Worm (Caenorhabditis elegans) whole organism, L1 larva: ENCODE data around the gene dpf-6.
A peak's percentile ranks its signal among the peaks of the same experiment; 100 is the strongest.

Experiments used
- alr-1 ChIP-seq: fragments of 200-800 bp; sonication (Bioruptor generic); optimal IDR thresholded peaks from 2 replicates; lab custom pipeline; 2018; ENCODE audit warnings: borderline replicate concordance, mild to moderate bottlenecking, missing genetic modification characterization, missing compliant biosample characterization
- ceh-8 ChIP-seq: fragments of 200-800 bp; sonication (Bioruptor generic); optimal IDR thresholded peaks from 2 replicates; lab custom pipeline; 2018; ENCODE audit warnings: mild to moderate bottlenecking, missing genetic modification characterization, moderate library complexity, missing compliant biosample characterization
- dpl-1 ChIP-seq, 3 experiments: fragments of 150-350 bp in 2 of 3; sonication (generic microtip) in 1 of 3; optimal IDR thresholded peaks; 2 replicates each; lab custom pipeline; 2014 to 2017; ENCODE audit warnings: missing biosample characterization in 3 of 3, missing genetic modification characterization in 3 of 3, missing genetic modification reagents in 3 of 3
- egl-13 ChIP-seq: sonication (generic microtip); optimal IDR thresholded peaks from 2 replicates; lab custom pipeline; 2016; ENCODE audit warnings: missing genotype, missing genetic modification reagents, missing genetic modification characterization, missing compliant biosample characterization
- elt-2 ChIP-seq: sonication (generic microtip); optimal IDR thresholded peaks from 2 replicates; lab custom pipeline; 2016; ENCODE audit warnings: missing genetic modification characterization, mild to moderate bottlenecking, inconsistent platforms, missing compliant biosample characterization, missing genetic modification reagents
- fkh-10 ChIP-seq: sonication (generic microtip); optimal IDR thresholded peaks from 2 replicates; lab custom pipeline; 2017; ENCODE audit warnings: missing biosample characterization, missing genetic modification reagents, missing genetic modification characterization
- grh-1 ChIP-seq: fragments of 200-800 bp; sonication (Bioruptor generic); IDR thresholded peaks from 2 replicates; pipeline ENCODE4 v1.3.6; 2022; ENCODE audit warnings: missing genetic modification reagents, missing genetic modification characterization, missing compliant biosample characterization
- irx-1 ChIP-seq: sonication (generic microtip); optimal IDR thresholded peaks from 2 replicates; lab custom pipeline; 2016; ENCODE audit warnings: missing genetic modification characterization, missing compliant biosample characterization
- jun-1 ChIP-seq: fragments of 150-350 bp; optimal IDR thresholded peaks from 2 replicates; lab custom pipeline; 2014; ENCODE audit warnings: missing biosample characterization, missing genetic modification reagents, missing genetic modification characterization
- lin-15B ChIP-seq: fragments of 150-350 bp; sonication (generic microtip); optimal IDR thresholded peaks from 3 replicates; lab custom pipeline; 2014; ENCODE audit warnings: missing biosample characterization, missing genetic modification characterization
- lsy-2 ChIP-seq, 2 experiments: fragments of 150-350 bp; optimal IDR thresholded peaks; 2 replicates each; lab custom pipeline; 2014; ENCODE audit warnings: missing biosample characterization in 2 of 2, missing genetic modification characterization in 2 of 2
- nhr-47 ChIP-seq: sonication (generic microtip); optimal IDR thresholded peaks from 2 replicates; lab custom pipeline; 2016; ENCODE audit warnings: mild to moderate bottlenecking, missing genetic modification characterization, moderate library complexity, missing compliant biosample characterization
- nhr-84 ChIP-seq: sonication (generic microtip); optimal IDR thresholded peaks from 2 replicates; lab custom pipeline; 2017; ENCODE audit warnings: missing biosample characterization, missing genetic modification characterization
- nhr-85 ChIP-seq: sonication (generic microtip); peaks from one replicate; lab custom pipeline; 2016; ENCODE audit warnings: missing genetic modification characterization, inconsistent platforms, missing compliant biosample characterization
- pag-3 ChIP-seq: sonication (generic microtip); optimal IDR thresholded peaks from 2 replicates; lab custom pipeline; 2017; ENCODE audit warnings: missing genetic modification characterization, mild to moderate bottlenecking, missing compliant biosample characterization, antibody characterized with exemption, borderline replicate concordance; ENCODE audit not compliant: insufficient read depth
- snpc-4 ChIP-seq: fragments of 150-350 bp; optimal IDR thresholded peaks from 2 replicates; lab custom pipeline; 2014; ENCODE audit warnings: missing biosample characterization, missing genetic modification characterization
- sox-4 ChIP-seq: sonication (generic microtip); optimal IDR thresholded peaks from 2 replicates; lab custom pipeline; 2016; ENCODE audit warnings: missing genetic modification characterization, missing compliant biosample characterization
- sup-37 ChIP-seq: fragments of 200-800 bp; sonication (Bioruptor generic); optimal IDR thresholded peaks from 2 replicates; lab custom pipeline; 2018; ENCODE audit warnings: mild to moderate bottlenecking, missing genetic modification characterization, missing compliant biosample characterization
- swsn-7 ChIP-seq: sonication (generic microtip); optimal IDR thresholded peaks from 2 replicates; lab custom pipeline; 2016; ENCODE audit warnings: missing genetic modification characterization, missing compliant biosample characterization
- xbp-1 ChIP-seq: sonication (generic microtip); optimal IDR thresholded peaks from 2 replicates; lab custom pipeline; 2016; ENCODE audit warnings: missing genetic modification characterization, missing compliant biosample characterization
- ztf-11 ChIP-seq, 2 experiments: sonication (generic microtip); optimal IDR thresholded peaks; 2 replicates each; lab custom pipeline; 2016 to 2017; ENCODE audit warnings: missing genetic modification characterization in 2 of 2, missing biosample characterization in 1 of 2, missing compliant biosample characterization in 1 of 2
- ztf-4 ChIP-seq: fragments of 150-350 bp; optimal IDR thresholded peaks from 2 replicates; lab custom pipeline; 2014; ENCODE audit warnings: missing biosample characterization, missing genetic modification characterization

Gene dpf-6

DNA sequence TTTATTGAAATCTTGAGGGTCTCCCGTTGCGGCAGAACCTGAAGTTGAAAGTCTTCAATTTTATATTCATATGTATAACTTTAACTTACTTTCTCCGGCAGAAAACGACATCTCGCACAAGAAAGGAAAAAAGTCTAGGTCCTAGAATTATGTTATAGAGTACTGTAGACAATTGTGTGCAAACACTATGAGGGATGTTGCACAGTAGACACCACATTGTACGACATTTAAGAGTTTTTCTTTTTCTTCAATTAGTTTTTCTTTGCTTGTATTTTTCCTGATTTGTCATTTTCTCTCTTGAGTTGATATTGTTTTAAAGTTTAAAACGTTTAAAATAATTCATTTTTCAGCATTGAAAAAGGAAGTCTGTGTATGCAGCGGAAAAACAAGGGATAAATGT is 47.3 kb downstream of the dpf-6 start, which contains the start of the genes K06H7.7 and grp-1 (continued):
- TF ChIP-seq alr-1: no peak
- peak; percentile 71 for TF ChIP-seq nhr-47 (tag; lab: Kevin White, UChicago)
- no peak for TF ChIP-seq irx-1 (tag; lab: Kevin White, UChicago)
- no peak for TF ChIP-seq fkh-10 (GFP tag; lab: Kevin White, UChicago)
- TF ChIP-seq nhr-85 (tag; lab: Kevin White, UChicago): peak; percentile 78
- peak; percentile 56 for TF ChIP-seq xbp-1 (tag; lab: Kevin White, UChicago)
- no peak for TF ChIP-seq egl-13 (tag; lab: Kevin White, UChicago)
- TF ChIP-seq elt-2: no peak
- no peak for TF ChIP-seq ztf-11 (tag; optimal IDR thresholded peaks at IDR 0.05; lab: Kevin White, UChicago)
- TF ChIP-seq swsn-7 (tag; lab: Kevin White, UChicago): peak; percentile 53
- peak; percentile 9 for TF ChIP-seq snpc-4 (tag; lab: Kevin White, UChicago)
- peak; percentile 99 for TF ChIP-seq lsy-2 (tag; optimal IDR thresholded peaks at IDR 0.05; lab: Kevin White, UChicago)

DNA sequence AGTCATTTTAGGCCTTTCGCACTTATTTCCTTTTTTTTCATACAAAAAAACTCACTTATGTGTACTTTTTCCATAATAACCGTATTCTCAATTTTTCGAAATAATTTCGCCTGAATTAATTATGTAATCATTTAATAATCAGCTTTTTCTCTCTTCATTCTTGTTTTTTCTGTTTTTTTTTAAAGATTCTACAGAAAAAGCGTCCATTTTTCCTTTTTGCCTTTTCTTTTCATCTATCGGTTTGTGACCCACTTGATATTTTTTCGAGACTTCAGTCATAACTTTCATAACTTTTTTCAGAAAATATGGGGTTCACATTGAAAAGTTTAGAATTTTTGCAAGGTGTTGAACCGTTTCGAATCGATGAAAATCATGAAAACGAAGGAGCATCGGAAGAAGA is 50.2 kb downstream of the dpf-6 start, which contains the start of gene vms-1:
Gene vms-1, plus strand, starts transcription at position 301 of the 400 bp plus-strand sequence.
- TF ChIP-seq sup-37 (no peak), lin-15B (tag; lab: Kevin White, UChicago) (no peak), ztf-4 (no peak), ceh-8 (GFP tag; lab: Kevin White, UChicago) (no peak), nhr-84 (tag; lab: Kevin White, UChicago) (no peak), dpl-1 (GFP tag; optimal IDR thresholded peaks at IDR 0.05; lab: Kevin White, UChicago) (no peak), ztf-11 (tag; optimal IDR thresholded peaks at IDR 0.05; lab: Kevin White, UChicago) (no peak), grh-1 (GFP tag; lab: Robert Waterston, UW) (no peak), pag-3 (no peak), irx-1 (tag; lab: Kevin White, UChicago) (no peak), jun-1 (no peak), elt-2 (no peak), egl-13 (tag; lab: Kevin White, UChicago) (no peak), sox-4 (tag; lab: Kevin White, UChicago) (no peak)
